Worm (Caenorhabditis elegans): ENCODE data around the gene T02E9.5.

DNA sequence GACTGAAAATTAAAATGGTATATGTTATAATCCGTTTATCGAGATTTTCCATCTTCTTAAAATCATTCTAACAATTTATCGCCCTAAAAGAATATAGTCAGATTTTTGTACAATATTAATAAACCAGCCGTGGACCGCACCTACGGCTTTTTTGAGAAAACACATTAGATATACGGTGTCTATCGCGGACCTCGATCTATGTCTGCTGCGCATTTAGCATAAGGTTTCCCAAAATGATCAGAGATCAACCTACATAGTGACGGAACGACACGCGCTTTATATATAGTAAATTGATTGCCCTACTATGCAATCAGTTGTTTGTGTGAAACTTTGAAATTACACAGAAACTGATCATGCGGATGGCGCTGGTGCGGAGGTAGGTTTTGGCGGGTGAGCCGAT, 49.4 kb upstream of the T02E9.5 start:
- TF ChIP-seq ZK546.5 (tag; optimal IDR thresholded peaks at IDR 0.05) = no peak
- no peak for TF ChIP-seq php-3 (GFP tag; IDR thresholded peaks at IDR 0.05)
- no peak for TF ChIP-seq zfp-3 (GFP tag; conservative IDR thresholded peaks at IDR 0.05)
- no peak for TF ChIP-seq nhr-25 (tag; optimal IDR thresholded peaks at IDR 0.05; ENCODE audit: borderline replicate concordance, insufficient read depth)
- TF ChIP-seq T26A8.4 (GFP tag; IDR thresholded peaks at IDR 0.05) = no peak
- TF ChIP-seq daf-12 (tag; optimal IDR thresholded peaks at IDR 0.05) = no peak
- TF ChIP-seq ama-1 (optimal IDR thresholded peaks at IDR 0.05) = no peak
- TF ChIP-seq pqm-1 (tag; optimal IDR thresholded peaks at IDR 0.05) = no peak
- TF ChIP-seq mep-1 (tag; optimal IDR thresholded peaks at IDR 0.05) = no peak
- TF ChIP-seq lin-39 (tag; optimal IDR thresholded peaks at IDR 0.05) = no peak
- no peak for TF ChIP-seq lsy-2 (tag; optimal IDR thresholded peaks at IDR 0.05)
- no peak for TF ChIP-seq egl-27 (tag; optimal IDR thresholded peaks at IDR 0.05)

Data from whole organism, L4 larva.